Fruit fly (Drosophila melanogaster) whole organism, embryonic: Measurements from ENCODE around the gene spn-B.

Experiments
- CG10321 ChIP-seq: fragments of 200-800 bp; sonication (Bioruptor generic); IDR thresholded peaks from 2 replicates; pipeline ENCODE4 v1.3.6; 2022; ENCODE audit warnings: missing biosample characterization, missing genetic modification characterization
- CG11085 ChIP-seq: fragments of 200-800 bp; sonication (Bioruptor generic); IDR thresholded peaks from 2 replicates; pipeline ENCODE4 v1.3.6; 2022; ENCODE audit warnings: missing biosample characterization, missing genetic modification characterization
- CG11696 ChIP-seq: fragments of 200-800 bp; sonication (Bioruptor generic); IDR thresholded peaks from 2 replicates; pipeline ENCODE4 v1.3.6; 2022; ENCODE audit warnings: missing biosample characterization, missing genetic modification characterization
- CG12219 ChIP-seq: fragments of 200-800 bp; sonication (Bioruptor generic); optimal IDR thresholded peaks from 3 replicates; lab custom pipeline; 2018; ENCODE audit warnings: missing biosample characterization, mild to moderate bottlenecking, missing genetic modification characterization
- CG12769 ChIP-seq: fragments of 200-800 bp; sonication (Bioruptor generic); optimal IDR thresholded peaks from 2 replicates; lab custom pipeline; 2019; ENCODE audit warnings: missing biosample characterization, mild to moderate bottlenecking, missing genetic modification characterization, moderate library complexity
- CG13424 ChIP-seq: fragments of 200-800 bp; sonication (Bioruptor generic); optimal IDR thresholded peaks from 2 replicates; lab custom pipeline; 2019; ENCODE audit warnings: missing biosample characterization, mild to moderate bottlenecking, missing genetic modification characterization, moderate library complexity
- CG13624 ChIP-seq: fragments of 200-800 bp; sonication (Bioruptor generic); optimal IDR thresholded peaks from 2 replicates; lab custom pipeline; 2016; ENCODE audit warnings: missing biosample characterization, missing genetic modification characterization
- CG15269 ChIP-seq: fragments of 200-800 bp; sonication (Bioruptor generic); optimal IDR thresholded peaks from 2 replicates; lab custom pipeline; 2018; ENCODE audit warnings: missing biosample characterization, mild to moderate bottlenecking, missing genetic modification characterization, moderate library complexity
- CG1603 ChIP-seq: fragments of 200-800 bp; sonication (Bioruptor generic); optimal IDR thresholded peaks from 2 replicates; lab custom pipeline; 2019; ENCODE audit warnings: missing biosample characterization, mild to moderate bottlenecking, missing genetic modification characterization, moderate library complexity
- CG18599 ChIP-seq: fragments of 200-800 bp; sonication (Bioruptor generic); optimal IDR thresholded peaks from 3 replicates; lab custom pipeline; 2017; ENCODE audit warnings: missing biosample characterization, missing genetic modification characterization, mild to moderate bottlenecking, moderate library complexity, missing genetic modification reagents
- CG18764 ChIP-seq: fragments of 200-800 bp; sonication (Bioruptor generic); optimal IDR thresholded peaks from 3 replicates; lab custom pipeline; 2016; ENCODE audit warnings: missing biosample characterization, missing genetic modification characterization
- CG2712 ChIP-seq: fragments of 200-800 bp; optimal IDR thresholded peaks from 3 replicates; lab custom pipeline; 2019; ENCODE audit warnings: missing biosample characterization, mild to moderate bottlenecking, missing genetic modification characterization, moderate library complexity
- CG30431 ChIP-seq: fragments of 200-800 bp; sonication (Bioruptor generic); optimal IDR thresholded peaks from 2 replicates; lab custom pipeline; 2017; ENCODE audit warnings: missing biosample characterization, missing genetic modification characterization
- CG32532 ChIP-seq: fragments of 200-800 bp; sonication (Bioruptor generic); IDR thresholded peaks from 2 replicates; pipeline ENCODE4 v1.3.6; 2022; ENCODE audit warnings: missing biosample characterization, missing genetic modification characterization
- CG42726 ChIP-seq: fragments of 200-800 bp; sonication (Bioruptor generic); IDR thresholded peaks from 2 replicates; pipeline ENCODE4 v1.3.6; 2022; ENCODE audit warnings: missing biosample characterization, missing genetic modification characterization; ENCODE audit not compliant: partially characterized antibody
- CG4617 ChIP-seq: fragments of 200-800 bp; sonication (Bioruptor generic); optimal IDR thresholded peaks from 3 replicates; lab custom pipeline; 2016; ENCODE audit warnings: missing biosample characterization, missing genetic modification characterization, borderline replicate concordance
- CG6689 ChIP-seq: fragments of 200-800 bp; sonication (Bioruptor generic); IDR thresholded peaks from 2 replicates; pipeline ENCODE4 v1.3.6; 2022; ENCODE audit warnings: missing biosample characterization, missing genetic modification characterization
- CG6813 ChIP-seq: fragments of 200-800 bp; sonication (Bioruptor generic); optimal IDR thresholded peaks from 2 replicates; lab custom pipeline; 2017; ENCODE audit warnings: missing biosample characterization, missing genetic modification characterization, mild to moderate bottlenecking, moderate library complexity, missing genetic modification reagents
- CG8089 ChIP-seq: fragments of 200-800 bp; sonication (Bioruptor generic); optimal IDR thresholded peaks from 3 replicates; lab custom pipeline; 2016; ENCODE audit warnings: missing biosample characterization, missing genetic modification characterization
- CG8478 ChIP-seq: fragments of >200 bp; optimal IDR thresholded peaks from 2 replicates; lab custom pipeline; 2018
- CG9817 ChIP-seq: fragments of 200-800 bp; sonication (Bioruptor generic); optimal IDR thresholded peaks from 2 replicates; lab custom pipeline; 2018; ENCODE audit warnings: missing biosample characterization, mild to moderate bottlenecking, missing genetic modification characterization, moderate library complexity
- CG9876 ChIP-seq: fragments of 200-800 bp; sonication (Bioruptor generic); optimal IDR thresholded peaks from 2 replicates; lab custom pipeline; 2016; ENCODE audit warnings: missing biosample characterization, missing genetic modification characterization
- Chrac-16 ChIP-seq: fragments of 200-800 bp; sonication (Bioruptor generic); optimal IDR thresholded peaks from 3 replicates; lab custom pipeline; 2016; ENCODE audit warnings: missing biosample characterization, missing genetic modification characterization
- Fer1 ChIP-seq: fragments of 200-800 bp; sonication (Bioruptor generic); optimal IDR thresholded peaks from 2 replicates; lab custom pipeline; 2017; ENCODE audit warnings: missing biosample characterization, mild to moderate bottlenecking, missing genetic modification characterization
- HLH4C ChIP-seq: fragments of 200-800 bp; sonication (Bioruptor generic); IDR thresholded peaks from 3 replicates; pipeline ENCODE4 v1.3.6; 2022; ENCODE audit warnings: missing biosample characterization, missing genetic modification characterization; ENCODE audit not compliant: partially characterized antibody
- HLHmδ ChIP-seq: fragments of 200-800 bp; sonication (Bioruptor generic); optimal IDR thresholded peaks from 2 replicates; lab custom pipeline; 2018; ENCODE audit warnings: missing biosample characterization, mild to moderate bottlenecking, missing genetic modification characterization, moderate library complexity
- Jarid2 ChIP-seq: fragments of 200-800 bp; sonication (Bioruptor generic); optimal IDR thresholded peaks from 3 replicates; lab custom pipeline; 2017; ENCODE audit warnings: mild to moderate bottlenecking, missing biosample characterization, missing genetic modification reagents, missing genetic modification characterization
- MESR4 ChIP-seq: fragments of 200-800 bp; sonication (Bioruptor generic); optimal IDR thresholded peaks from 2 replicates; lab custom pipeline; 2018; ENCODE audit warnings: missing biosample characterization, mild to moderate bottlenecking, missing genetic modification characterization, moderate library complexity
- Opbp ChIP-seq: fragments of 200-800 bp; sonication (Bioruptor generic); IDR thresholded peaks from 3 replicates; pipeline ENCODE4 v1.3.6; 2022; ENCODE audit warnings: missing biosample characterization, missing genetic modification characterization; ENCODE audit not compliant: partially characterized antibody
- Ravus ChIP-seq: fragments of 200-800 bp; sonication (Bioruptor generic); IDR thresholded peaks from 2 replicates; pipeline ENCODE4 v1.3.6; 2022; ENCODE audit warnings: missing biosample characterization, missing genetic modification characterization
- Sry-β ChIP-seq: fragments of 200-800 bp; sonication (Bioruptor generic); optimal IDR thresholded peaks from 2 replicates; lab custom pipeline; 2018; ENCODE audit warnings: missing biosample characterization, mild to moderate bottlenecking, missing genetic modification characterization, moderate library complexity
- ab ChIP-seq: fragments of 200-800 bp; sonication (Bioruptor generic); optimal IDR thresholded peaks from 2 replicates; lab custom pipeline; 2016; ENCODE audit warnings: missing biosample characterization, missing genetic modification characterization
- ap ChIP-seq: fragments of 200-800 bp; sonication (Bioruptor generic); IDR thresholded peaks from 2 replicates; pipeline ENCODE4 v1.3.6; 2022; ENCODE audit warnings: missing biosample characterization, missing genetic modification characterization
- bigmax ChIP-seq: fragments of 200-800 bp; sonication (Bioruptor generic); optimal IDR thresholded peaks from 2 replicates; lab custom pipeline; 2018; ENCODE audit warnings: missing biosample characterization, mild to moderate bottlenecking, missing genetic modification characterization
- cas ChIP-seq: fragments of 200-800 bp; sonication (Bioruptor generic); IDR thresholded peaks from 2 replicates; pipeline ENCODE4 v1.3.6; 2022; ENCODE audit warnings: missing biosample characterization, missing genetic modification characterization
- dimm ChIP-seq: fragments of 200-800 bp; sonication (Bioruptor generic); IDR thresholded peaks from 2 replicates; pipeline ENCODE4 v1.3.6; 2022; ENCODE audit warnings: missing biosample characterization, missing genetic modification characterization
- fd102C ChIP-seq: fragments of 200-800 bp; sonication (Bioruptor generic); optimal IDR thresholded peaks from 2 replicates; lab custom pipeline; 2018; ENCODE audit warnings: missing biosample characterization, mild to moderate bottlenecking, missing genetic modification characterization, moderate library complexity
- gt ChIP-seq: fragments of 200-800 bp; sonication (Bioruptor generic); IDR thresholded peaks from 2 replicates; pipeline ENCODE4 v1.3.6; 2022; ENCODE audit warnings: missing biosample characterization, missing genetic modification characterization
- insv ChIP-seq, 2 experiments: fragments of 200-800 bp; sonication (Bioruptor generic); optimal IDR thresholded peaks; 3 replicates each; lab custom pipeline; 2016 to 2018; ENCODE audit warnings: missing biosample characterization in 2 of 2, missing genetic modification characterization in 2 of 2
- lbe ChIP-seq: fragments of 200-800 bp; sonication (Bioruptor generic); optimal IDR thresholded peaks from 2 replicates; lab custom pipeline; 2016; ENCODE audit warnings: missing biosample characterization, mild to moderate bottlenecking, missing genetic modification characterization
- lov ChIP-seq, 2 experiments: fragments of 200-800 bp in 1 of 2; fragments of >200 bp in 1 of 2; sonication (Bioruptor generic) in 1 of 2; IDR thresholded peaks in 1 of 2; optimal IDR thresholded peaks in 1 of 2; 2 replicates in 1 of 2; 3 replicates in 1 of 2; pipeline versions ENCODE4 v1.3.6 to Lab custom; 2017 to 2022; ENCODE audit warnings: missing biosample characterization in 1 of 2, missing genetic modification characterization in 1 of 2
- mirr ChIP-seq: fragments of 200-800 bp; sonication (Bioruptor generic); optimal IDR thresholded peaks from 3 replicates; lab custom pipeline; 2018; ENCODE audit warnings: missing biosample characterization, mild to moderate bottlenecking, missing genetic modification characterization
- mld ChIP-seq: fragments of 200-800 bp; sonication (Bioruptor generic); IDR thresholded peaks from 3 replicates; pipeline ENCODE4 v1.3.6; 2022; ENCODE audit warnings: missing biosample characterization, missing genetic modification characterization; ENCODE audit not compliant: partially characterized antibody
- seq ChIP-seq: fragments of 200-800 bp; sonication (Bioruptor generic); IDR thresholded peaks from 2 replicates; pipeline ENCODE4 v1.3.6; 2022; ENCODE audit warnings: missing biosample characterization, missing genetic modification characterization
- slbo ChIP-seq: fragments of 200-800 bp; sonication (Bioruptor generic); IDR thresholded peaks from 2 replicates; pipeline ENCODE4 v1.3.6; 2022; ENCODE audit warnings: missing biosample characterization, missing genetic modification characterization
- slou ChIP-seq: fragments of 200-800 bp; sonication (Bioruptor generic); optimal IDR thresholded peaks from 3 replicates; lab custom pipeline; 2016; ENCODE audit warnings: missing biosample characterization, missing genetic modification characterization
- so ChIP-seq: fragments of 200-800 bp; sonication (Bioruptor generic); IDR thresholded peaks from 3 replicates; pipeline ENCODE4 v1.3.6; 2022; ENCODE audit warnings: missing biosample characterization, missing genetic modification characterization
- unpg ChIP-seq: fragments of 200-800 bp; sonication (Bioruptor generic); optimal IDR thresholded peaks from 3 replicates; lab custom pipeline; 2018; ENCODE audit warnings: missing biosample characterization, mild to moderate bottlenecking, missing genetic modification characterization, moderate library complexity
- yki ChIP-seq: fragments of >200 bp; optimal IDR thresholded peaks from 3 replicates; lab custom pipeline; 2018
- zf30C ChIP-seq: fragments of 200-800 bp; sonication (Bioruptor generic); optimal IDR thresholded peaks from 3 replicates; lab custom pipeline; 2018; ENCODE audit warnings: missing biosample characterization, mild to moderate bottlenecking, missing genetic modification characterization

The spn-B gene

DNA sequence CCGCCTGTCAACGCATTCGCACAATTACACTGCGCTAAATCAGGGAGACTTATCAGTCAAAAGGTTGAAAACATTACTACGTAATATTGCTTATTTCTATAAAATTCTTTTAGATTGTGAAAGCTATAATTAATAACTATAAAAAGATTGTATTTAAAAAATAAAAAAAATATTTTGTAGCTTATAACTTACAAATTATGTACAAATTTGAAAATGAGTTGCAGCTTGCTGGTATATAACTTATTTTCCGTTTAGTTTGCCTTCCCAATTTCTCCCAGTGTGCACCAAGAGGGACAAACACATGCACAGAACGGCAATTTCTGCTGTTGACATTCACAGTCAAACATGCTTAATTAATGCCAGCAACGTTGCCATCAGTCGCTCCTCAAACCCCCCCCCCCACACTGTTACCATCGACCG lies 25.9 kb downstream of the spn-B start (continued):
- TF ChIP-seq cas (GFP tag; lab: Robert Waterston, UW) (no peak), CG12219 (GFP tag; lab: Kevin White, UChicago) (peak; percentile 4), mld (GFP tag; lab: Robert Waterston, UW) (no peak), CG9817 (peak; percentile 58), gt (no peak), HLHmδ (GFP tag; lab: Kevin White, UChicago) (no peak), CG9876 (GFP tag; lab: Kevin White, UChicago) (no peak), CG18764 (GFP tag; lab: Kevin White, UChicago) (peak; percentile 3), CG8089 (GFP tag; lab: Kevin White, UChicago) (no peak), seq (peak; percentile 44; the same call in 1 of the 2 replicates), Chrac-16 (peak; percentile 12), ap (GFP tag; lab: Robert Waterston, UW) (peak; percentile 36; the same call in 1 of the 2 replicates), lov (optimal IDR thresholded peaks at IDR 0.05; lab: Kevin White, UChicago) (no peak), lov (GFP tag; IDR thresholded peaks at IDR 0.05; lab: Robert Waterston, UW) (no peak), unpg (GFP tag; lab: Kevin White, UChicago) (peak; percentile 78), Jarid2 (peak; percentile 44), dimm (GFP tag; lab: Robert Waterston, UW) (0 out of 2 replicates have a peak, but pooled peaks have one; percentile 5), yki (no peak), CG13424 (peak; percentile 71), Sry-β (no peak), CG6813 (peak; percentile 70), zf30C (GFP tag; lab: Kevin White, UChicago) (no peak), CG12769 (tag; lab: Kevin White, UChicago) (no peak), CG4617 (GFP tag; lab: Kevin White, UChicago) (no peak), CG11085 (0 out of 2 replicates have a peak, but pooled peaks have one; percentile 21), insv (GFP tag; optimal IDR thresholded peaks at IDR 0.05; lab: Kevin White, UChicago) (no peak), slbo (GFP tag; lab: Robert Waterston, UW) (peak; percentile 68), CG30431 (GFP tag; lab: Kevin White, UChicago) (peak; percentile 29), Fer1 (GFP tag; lab: Kevin White, UChicago) (peak; percentile 89), slou (no peak), CG32532 (GFP tag; lab: Robert Waterston, UW) (peak; percentile 69), CG13624 (no peak), bigmax (GFP tag; lab: Kevin White, UChicago) (no peak), MESR4 (GFP tag; lab: Kevin White, UChicago) (no peak), fd102C (GFP tag; lab: Kevin White, UChicago) (no peak), CG10321 (no peak), CG11696 (GFP tag; lab: Robert Waterston, UW) (0 out of 2 replicates have a peak, but pooled peaks have one; percentile 16), CG8478 (lab: Kevin White, UChicago) (no peak), Opbp (GFP tag; lab: Robert Waterston, UW) (no peak), HLH4C (GFP tag; lab: Robert Waterston, UW) (no peak), CG2712 (tag; lab: Kevin White, UChicago) (peak; percentile 88), ab (GFP tag; lab: Kevin White, UChicago) (no peak), Ravus (GFP tag; lab: Robert Waterston, UW) (no peak), CG6689 (GFP tag; lab: Robert Waterston, UW) (peak; percentile 75), CG15269 (peak; percentile 67), CG1603 (tag; lab: Kevin White, UChicago) (no peak), CG42726 (GFP tag; lab: Robert Waterston, UW) (no peak), so (GFP tag; lab: Robert Waterston, UW) (0 out of 3 replicates have a peak, but pooled peaks have one; percentile 58), lbe (GFP tag; lab: Kevin White, UChicago) (peak; percentile 76), mirr (peak; percentile 17), CG18599 (GFP tag; lab: Kevin White, UChicago) (peak; percentile 87)
